Fruit fly (Drosophila melanogaster): ENCODE data around the gene CG32700.

- TF ChIP-seq br (GFP tag; optimal IDR thresholded peaks at IDR 0.05) (no peak), Rel (GFP tag; optimal IDR thresholded peaks at IDR 0.05) (no peak), Rel (tag; optimal IDR thresholded peaks at IDR 0.05) (no peak), dl (GFP tag; optimal IDR thresholded peaks at IDR 0.05; ENCODE audit: insufficient read depth in 1 of 2, partially characterized antibody in 2 of 2) (no peak), psq (GFP tag; optimal IDR thresholded peaks at IDR 0.05) (no peak), h (GFP tag; optimal IDR thresholded peaks at IDR 0.05) (no peak), rgr (GFP tag; optimal IDR thresholded peaks at IDR 0.05) (no peak), Hnf4 (GFP tag; optimal IDR thresholded peaks at IDR 0.05) (no peak), Dfd (GFP tag; optimal IDR thresholded peaks at IDR 0.05) (peak; percentile 83), pan (optimal IDR thresholded peaks at IDR 0.05) (no peak), woc (GFP tag; optimal IDR thresholded peaks at IDR 0.05) (no peak), Hr78 (GFP tag; optimal IDR thresholded peaks at IDR 0.05) (no peak), OdsH (GFP tag; optimal IDR thresholded peaks at IDR 0.05) (no peak), Abd-B (GFP tag; optimal IDR thresholded peaks at IDR 0.05) (no peak), Myc (optimal IDR thresholded peaks at IDR 0.05) (no peak)
Measured at dm6 chrX:9485175-9485574, 65.5 kb downstream of the CG32700 start.
